Worm (Caenorhabditis elegans): ENCODE data around the gene F23H12.5.

The F23H12.5 gene

ce11 chrV:12400677-12401236, 42.3 kb downstream of the F23H12.5 start, which contains the start of the genes K01D12.20 and miga-1:
TSS of gene K01D12.20 (minus strand) at chrV:12400814.
TSS of gene miga-1 (minus strand) at chrV:12400859.
- TF ChIP-seq ets-7 (tag; optimal IDR thresholded peaks at IDR 0.05) (no peak), ceh-13 (GFP tag; optimal IDR thresholded peaks at IDR 0.05) (no peak), hmg-4 (GFP tag; optimal IDR thresholded peaks at IDR 0.05) (no peak), pes-1 (GFP tag; IDR thresholded peaks at IDR 0.05) (no peak), F13C5.2 (tag; optimal IDR thresholded peaks at IDR 0.05) (no peak), sea-1 (GFP tag; conservative IDR thresholded peaks at IDR 0.05) (no peak), hnd-1 (tag; optimal IDR thresholded peaks at IDR 0.05) (no peak), tbx-37 (GFP tag; conservative IDR thresholded peaks at IDR 0.05) (no peak), ama-1 (optimal IDR thresholded peaks at IDR 0.05) (no peak), scrt-1 (GFP tag; IDR thresholded peaks at IDR 0.05) (no peak), tbx-11 (GFP tag; IDR thresholded peaks at IDR 0.05) (no peak), tra-4 (tag; optimal IDR thresholded peaks at IDR 0.05) (no peak), flt-1 (GFP tag; IDR thresholded peaks at IDR 0.05) (no peak), B0310.2 (tag; optimal IDR thresholded peaks at IDR 0.05) (no peak), hmbx-1 (tag; optimal IDR thresholded peaks at IDR 0.05) (no peak)

DNA sequence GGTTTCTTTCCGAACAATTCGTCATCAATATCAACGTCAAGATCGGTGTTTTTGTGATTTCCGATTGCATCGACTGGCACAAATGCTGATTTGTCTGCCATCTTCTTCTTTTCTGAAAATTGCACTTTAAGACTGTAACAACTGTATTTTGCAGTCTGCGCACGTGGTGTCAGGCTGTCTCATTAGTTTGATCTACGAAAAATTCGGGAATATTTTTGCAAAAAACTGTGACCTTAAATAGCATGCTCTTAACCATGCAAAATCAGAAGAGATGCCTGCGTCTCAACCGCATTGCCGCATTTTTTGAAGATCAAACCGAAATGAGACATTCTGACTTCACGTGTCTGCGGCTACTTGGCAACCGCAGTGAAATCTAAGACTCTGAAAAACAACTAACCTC, 42.9 kb downstream of the F23H12.5 start, which contains the start of gene K01D12.7:
Gene K01D12.7 (minus strand): TSS at position 101 of the 400 bp plus-strand sequence.
- TF ChIP-seq hnd-1 (tag; optimal IDR thresholded peaks at IDR 0.05): no peak
- TF ChIP-seq pes-1 (GFP tag; IDR thresholded peaks at IDR 0.05): no peak
- TF ChIP-seq tbx-11 (GFP tag; IDR thresholded peaks at IDR 0.05): no peak
- TF ChIP-seq ceh-13 (GFP tag; optimal IDR thresholded peaks at IDR 0.05): no peak
- TF ChIP-seq ets-7 (tag; optimal IDR thresholded peaks at IDR 0.05): no peak
- no peak for TF ChIP-seq sea-1 (GFP tag; conservative IDR thresholded peaks at IDR 0.05)
- no peak for TF ChIP-seq aly-1 (tag; optimal IDR thresholded peaks at IDR 0.05)
- no peak for TF ChIP-seq tbx-37 (GFP tag; conservative IDR thresholded peaks at IDR 0.05)
- TF ChIP-seq tra-4 (tag; optimal IDR thresholded peaks at IDR 0.05): no peak

DNA sequence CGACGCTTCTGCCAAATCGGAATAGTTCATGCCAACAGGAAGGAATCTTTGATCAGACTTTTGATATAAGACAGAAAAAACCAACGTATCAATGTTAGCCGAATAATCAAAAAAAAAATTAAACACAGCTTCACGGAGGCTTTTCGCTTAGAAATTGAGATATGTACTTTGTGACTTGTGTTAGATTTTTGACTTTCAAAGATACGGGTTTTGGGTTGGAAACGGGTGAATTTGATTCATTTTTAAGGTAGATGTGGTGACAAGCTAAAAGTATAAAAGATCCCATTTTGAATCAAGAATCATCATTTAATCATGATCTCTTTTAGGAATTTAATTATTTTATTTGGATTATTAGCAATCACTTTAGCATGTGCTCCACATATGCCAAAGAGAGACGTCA, 43.9 kb downstream of the F23H12.5 start, which contains the start of gene K01D12.8:
Gene K01D12.8 (plus strand): TSS at position 301 of the 400 bp plus-strand sequence.
- no peak for TF ChIP-seq ceh-13 (GFP tag; optimal IDR thresholded peaks at IDR 0.05)

DNA sequence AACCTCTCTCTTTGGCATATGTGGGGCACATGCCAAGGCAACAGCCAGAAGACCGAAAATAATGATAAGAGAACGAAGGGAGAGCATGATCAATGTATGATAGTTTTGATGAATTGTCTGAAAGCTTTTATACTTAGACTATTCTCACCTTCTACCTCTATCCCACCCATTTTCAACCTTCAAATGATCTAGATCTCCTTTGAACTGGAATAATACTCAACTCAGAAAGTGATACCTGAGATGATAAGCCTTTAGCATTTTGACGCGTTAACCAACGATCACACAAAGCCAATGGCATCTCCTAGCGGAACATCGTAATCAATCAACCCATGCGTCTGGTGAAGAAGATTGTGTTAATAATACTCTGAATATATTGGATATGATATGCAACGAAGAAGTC, 46.1 kb downstream of the F23H12.5 start, which contains the start of gene K01D12.9:
Gene K01D12.9 (minus strand): TSS at position 101 of the 400 bp plus-strand sequence.
- no peak for TF ChIP-seq sea-1 (GFP tag; conservative IDR thresholded peaks at IDR 0.05)
- TF ChIP-seq scrt-1 (GFP tag; IDR thresholded peaks at IDR 0.05): no peak
- no peak for TF ChIP-seq aly-1 (tag; optimal IDR thresholded peaks at IDR 0.05)
- no peak for TF ChIP-seq tbx-11 (GFP tag; IDR thresholded peaks at IDR 0.05)
- TF ChIP-seq pes-1 (GFP tag; IDR thresholded peaks at IDR 0.05): no peak
- no peak for TF ChIP-seq flt-1 (GFP tag; IDR thresholded peaks at IDR 0.05)
- no peak for TF ChIP-seq hmg-4 (GFP tag; optimal IDR thresholded peaks at IDR 0.05)
- no peak for TF ChIP-seq F13C5.2 (tag; optimal IDR thresholded peaks at IDR 0.05)
- no peak for TF ChIP-seq hnd-1 (tag; optimal IDR thresholded peaks at IDR 0.05)
- no peak for TF ChIP-seq B0310.2 (tag; optimal IDR thresholded peaks at IDR 0.05)
- no peak for TF ChIP-seq tbx-37 (GFP tag; conservative IDR thresholded peaks at IDR 0.05)
- TF ChIP-seq tra-4 (tag; optimal IDR thresholded peaks at IDR 0.05): no peak
- no peak for TF ChIP-seq ets-7 (tag; optimal IDR thresholded peaks at IDR 0.05)
- TF ChIP-seq ceh-13 (GFP tag; optimal IDR thresholded peaks at IDR 0.05): no peak
- no peak for TF ChIP-seq ama-1 (optimal IDR thresholded peaks at IDR 0.05)
- TF ChIP-seq hmbx-1 (tag; optimal IDR thresholded peaks at IDR 0.05): no peak

DNA sequence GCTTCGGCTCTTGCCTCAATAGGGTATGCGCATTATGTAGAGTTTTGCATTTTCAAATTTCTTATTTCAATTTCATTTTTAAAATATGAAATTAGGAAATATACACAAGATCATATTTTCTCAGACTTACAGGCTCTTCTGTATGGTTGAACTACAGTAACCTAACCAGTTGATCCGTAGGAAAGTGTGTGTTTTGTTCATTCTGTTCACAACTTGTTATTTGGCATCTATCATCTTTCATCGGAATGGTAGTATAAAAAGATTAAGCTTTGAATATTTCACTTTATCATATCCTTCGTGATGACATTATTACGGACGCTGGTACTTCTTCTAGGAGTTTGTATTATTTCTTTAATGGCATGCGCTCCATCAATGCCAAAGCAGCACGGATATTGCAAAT, 47.5 kb downstream of the F23H12.5 start, which contains the start of gene K01D12.10:
Gene K01D12.10 (plus strand): TSS at position 301 of the 400 bp plus-strand sequence.
- no peak for TF ChIP-seq F13C5.2 (tag; optimal IDR thresholded peaks at IDR 0.05)
- TF ChIP-seq hmbx-1 (tag; optimal IDR thresholded peaks at IDR 0.05): no peak
- TF ChIP-seq sea-1 (GFP tag; conservative IDR thresholded peaks at IDR 0.05): no peak
- no peak for TF ChIP-seq tra-4 (tag; optimal IDR thresholded peaks at IDR 0.05)
- TF ChIP-seq tbx-37 (GFP tag; conservative IDR thresholded peaks at IDR 0.05): no peak
- TF ChIP-seq aly-1 (tag; optimal IDR thresholded peaks at IDR 0.05): no peak
- TF ChIP-seq tbx-11 (GFP tag; IDR thresholded peaks at IDR 0.05): no peak
- TF ChIP-seq ceh-13 (GFP tag; optimal IDR thresholded peaks at IDR 0.05): no peak
- no peak for TF ChIP-seq scrt-1 (GFP tag; IDR thresholded peaks at IDR 0.05)
- no peak for TF ChIP-seq hnd-1 (tag; optimal IDR thresholded peaks at IDR 0.05)
- no peak for TF ChIP-seq flt-1 (GFP tag; IDR thresholded peaks at IDR 0.05)
- no peak for TF ChIP-seq B0310.2 (tag; optimal IDR thresholded peaks at IDR 0.05)
- TF ChIP-seq ama-1 (optimal IDR thresholded peaks at IDR 0.05): no peak
- TF ChIP-seq ets-7 (tag; optimal IDR thresholded peaks at IDR 0.05): no peak
- no peak for TF ChIP-seq ceh-36 (tag; optimal IDR thresholded peaks at IDR 0.05)
- TF ChIP-seq hmg-4 (GFP tag; optimal IDR thresholded peaks at IDR 0.05): no peak
- TF ChIP-seq pes-1 (GFP tag; IDR thresholded peaks at IDR 0.05): no peak

- TF ChIP-seq ceh-13 (GFP tag; optimal IDR thresholded peaks at IDR 0.05) (no peak), hnd-1 (tag; optimal IDR thresholded peaks at IDR 0.05) (no peak), sea-1 (GFP tag; conservative IDR thresholded peaks at IDR 0.05) (no peak), ceh-36 (tag; optimal IDR thresholded peaks at IDR 0.05) (no peak), hmg-4 (GFP tag; optimal IDR thresholded peaks at IDR 0.05) (no peak)
These were observed 48.1 kb downstream of the F23H12.5 start for ce11 chrV:12406514-12406913.

DNA sequence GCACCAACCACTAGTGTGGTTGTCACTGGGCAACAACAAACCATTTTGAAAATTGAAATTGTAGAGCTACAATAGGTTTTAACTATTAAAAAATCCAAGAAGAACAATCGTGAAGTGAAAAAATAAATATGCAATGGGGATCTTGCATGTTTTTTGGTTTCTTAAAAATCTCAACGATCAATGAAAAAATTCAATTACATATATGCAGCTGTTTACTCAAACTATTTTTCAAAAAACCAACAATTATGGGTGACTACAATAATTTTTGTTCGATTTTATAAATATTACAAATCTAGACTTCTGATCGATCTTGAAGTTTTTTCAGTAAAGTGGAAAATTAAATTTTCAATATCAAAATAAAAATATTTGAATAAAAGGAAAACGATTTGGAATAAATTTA, 50.1 kb downstream of the F23H12.5 start, which contains the start of gene cdr-4:
Gene cdr-4 (minus strand): TSS at position 101 of the 400 bp plus-strand sequence.
- no peak for TF ChIP-seq ceh-36 (tag; optimal IDR thresholded peaks at IDR 0.05)
- no peak for TF ChIP-seq hnd-1 (tag; optimal IDR thresholded peaks at IDR 0.05)
- no peak for TF ChIP-seq ceh-13 (GFP tag; optimal IDR thresholded peaks at IDR 0.05)
- TF ChIP-seq tra-4 (tag; optimal IDR thresholded peaks at IDR 0.05): no peak
- TF ChIP-seq sea-1 (GFP tag; conservative IDR thresholded peaks at IDR 0.05): no peak

ce11 chrV:12408996-12409395, 50.5 kb downstream of the F23H12.5 start:
- TF ChIP-seq ceh-13 (GFP tag; optimal IDR thresholded peaks at IDR 0.05): no peak
- no peak for TF ChIP-seq F13C5.2 (tag; optimal IDR thresholded peaks at IDR 0.05)
- no peak for TF ChIP-seq tbx-37 (GFP tag; conservative IDR thresholded peaks at IDR 0.05)
- no peak for TF ChIP-seq ets-7 (tag; optimal IDR thresholded peaks at IDR 0.05)
